Fruit fly (Drosophila melanogaster) whole organism, embryonic: ENCODE measurements around the gene ATPsyngamma.

Experiments
- Awh ChIP-seq: fragments of 200-800 bp; sonication (Bioruptor generic); IDR thresholded peaks from 2 replicates; pipeline ENCODE4, ENCODE4 v1.3.6; 2022; ENCODE audit warnings: missing biosample characterization, missing genetic modification characterization
- B-H1 ChIP-seq: fragments of 200-800 bp; sonication (Bioruptor generic); IDR thresholded peaks from 3 replicates; pipeline ENCODE4 v1.3.6; 2022; ENCODE audit warnings: missing biosample characterization, missing genetic modification characterization
- CG10321 ChIP-seq: fragments of 200-800 bp; sonication (Bioruptor generic); IDR thresholded peaks from 2 replicates; pipeline ENCODE4 v1.3.6; 2022; ENCODE audit warnings: missing biosample characterization, missing genetic modification characterization
- CG11560 ChIP-seq: fragments of 200-800 bp; sonication (Bioruptor generic); IDR thresholded peaks from 3 replicates; pipeline ENCODE4 v1.3.6; 2022; ENCODE audit warnings: missing biosample characterization, missing genetic modification characterization
- CG11695 ChIP-seq: fragments of 200-800 bp; sonication (Bioruptor generic); IDR thresholded peaks from 3 replicates; pipeline ENCODE4 v1.3.6; 2022; ENCODE audit warnings: missing biosample characterization, missing genetic modification characterization
- CG12299 ChIP-seq: fragments of 200-800 bp; sonication (Bioruptor generic); optimal IDR thresholded peaks from 2 replicates; lab custom pipeline; 2018; ENCODE audit warnings: missing biosample characterization, mild to moderate bottlenecking, missing genetic modification characterization
- CG15479 ChIP-seq: fragments of 200-800 bp; sonication (Bioruptor generic); optimal IDR thresholded peaks from 3 replicates; lab custom pipeline; 2019; ENCODE audit warnings: missing biosample characterization, mild to moderate bottlenecking, missing genetic modification characterization, moderate library complexity
- CG2116 ChIP-seq: fragments of 200-800 bp; sonication (Bioruptor generic); optimal IDR thresholded peaks from 3 replicates; lab custom pipeline; 2018; ENCODE audit warnings: missing biosample characterization, mild to moderate bottlenecking, missing genetic modification characterization
- CG30431 ChIP-seq: fragments of 200-800 bp; sonication (Bioruptor generic); optimal IDR thresholded peaks from 2 replicates; lab custom pipeline; 2017; ENCODE audit warnings: missing biosample characterization, missing genetic modification characterization
- CG32532 ChIP-seq: fragments of 200-800 bp; sonication (Bioruptor generic); IDR thresholded peaks from 2 replicates; pipeline ENCODE4 v1.3.6; 2022; ENCODE audit warnings: missing biosample characterization, missing genetic modification characterization
- CG34224 ChIP-seq: fragments of 200-800 bp; sonication (Bioruptor generic); IDR thresholded peaks from 3 replicates; pipeline ENCODE4 v1.3.6; 2022; ENCODE audit warnings: missing biosample characterization, missing genetic modification characterization; ENCODE audit not compliant: partially characterized antibody
- CG3726 ChIP-seq: fragments of 200-800 bp; sonication (Bioruptor generic); IDR thresholded peaks from 3 replicates; pipeline ENCODE4, ENCODE4 v1.3.6; 2022; ENCODE audit warnings: missing biosample characterization, missing genetic modification characterization
- CG42726 ChIP-seq: fragments of 200-800 bp; sonication (Bioruptor generic); IDR thresholded peaks from 2 replicates; pipeline ENCODE4 v1.3.6; 2022; ENCODE audit warnings: missing biosample characterization, missing genetic modification characterization; ENCODE audit not compliant: partially characterized antibody
- CG4328 ChIP-seq: fragments of 200-800 bp; sonication (Bioruptor generic); optimal IDR thresholded peaks from 3 replicates; lab custom pipeline; 2017; ENCODE audit warnings: missing biosample characterization, missing genetic modification reagents, missing genetic modification characterization
- CG4424 ChIP-seq: fragments of 200-800 bp; sonication (Bioruptor generic); optimal IDR thresholded peaks from 3 replicates; lab custom pipeline; 2016; ENCODE audit warnings: missing biosample characterization, missing genetic modification characterization
- CG4854 ChIP-seq: fragments of 200-800 bp; sonication (Bioruptor generic); optimal IDR thresholded peaks from 2 replicates; lab custom pipeline; 2016; ENCODE audit warnings: missing biosample characterization, missing genetic modification characterization, inconsistent platforms
- CG6765 ChIP-seq: fragments of 200-800 bp; sonication (Bioruptor generic); optimal IDR thresholded peaks from 3 replicates; lab custom pipeline; 2017; ENCODE audit warnings: missing biosample characterization, mild to moderate bottlenecking, missing genetic modification characterization
- CG6854 ChIP-seq: fragments of 200-800 bp; sonication (Bioruptor generic); optimal IDR thresholded peaks from 3 replicates; lab custom pipeline; 2017; ENCODE audit warnings: missing biosample characterization, mild to moderate bottlenecking, missing genetic modification characterization
- CG8281 ChIP-seq: fragments of 200-800 bp; sonication (Bioruptor generic); optimal IDR thresholded peaks from 2 replicates; lab custom pipeline; 2018; ENCODE audit warnings: missing biosample characterization, mild to moderate bottlenecking, missing genetic modification characterization, moderate library complexity
- Camta ChIP-seq: fragments of 200-800 bp; sonication (Bioruptor generic); optimal IDR thresholded peaks from 2 replicates; lab custom pipeline; 2016; ENCODE audit warnings: missing biosample characterization, missing genetic modification characterization
- Dfd ChIP-seq, 2 experiments: fragments of >200 bp; optimal IDR thresholded peaks; 2 replicates each; lab custom pipeline; 2017; ENCODE audit warnings: missing biosample characterization in 2 of 2, missing genetic modification characterization in 2 of 2
- Doc3 ChIP-seq: fragments of 200-800 bp; sonication (Bioruptor generic); IDR thresholded peaks from 3 replicates; pipeline ENCODE4 v1.3.6; 2022; ENCODE audit warnings: missing biosample characterization, missing genetic modification characterization; ENCODE audit not compliant: partially characterized antibody
- Ets65A ChIP-seq: fragments of 200-800 bp; sonication (Bioruptor generic); peaks from one replicate; lab custom pipeline; 2016; ENCODE audit warnings: missing biosample characterization, missing genetic modification characterization
- Fer2 ChIP-seq: fragments of 200-800 bp; sonication (Bioruptor generic); optimal IDR thresholded peaks from 2 replicates; lab custom pipeline; 2018; ENCODE audit warnings: missing biosample characterization, mild to moderate bottlenecking, missing genetic modification characterization, moderate library complexity
- GATAe ChIP-seq: fragments of 200-800 bp; sonication (Bioruptor generic); conservative IDR thresholded peaks from 2 replicates; pipeline ENCODE4 v1.3.6; 2022; ENCODE audit warnings: missing biosample characterization, missing genetic modification characterization
- Gsc ChIP-seq: fragments of 200-800 bp; sonication (Bioruptor generic); IDR thresholded peaks from 2 replicates; pipeline ENCODE4 v1.3.6; 2022; ENCODE audit warnings: missing biosample characterization, missing genetic modification characterization
- Hr78 ChIP-seq, 2 experiments: fragments of 200-800 bp in 1 of 2; fragments of >200 bp in 1 of 2; sonication (Bioruptor generic) in 1 of 2; optimal IDR thresholded peaks; 2 replicates each; lab custom pipeline; 2017 to 2019; ENCODE audit warnings: missing biosample characterization in 2 of 2, missing genetic modification characterization in 2 of 2, mild to moderate bottlenecking in 1 of 2, moderate library complexity in 1 of 2
- Lhr ChIP-seq: fragments of 200-800 bp; sonication (Bioruptor generic); optimal IDR thresholded peaks from 3 replicates; lab custom pipeline; 2017; ENCODE audit warnings: mild to moderate bottlenecking, missing biosample characterization, missing genetic modification reagents, missing genetic modification characterization
- NFAT ChIP-seq: fragments of 200-800 bp; sonication (Bioruptor generic); IDR thresholded peaks from 2 replicates; pipeline ENCODE4 v1.3.6; 2022; ENCODE audit warnings: missing biosample characterization, missing genetic modification characterization
- NK7.1 ChIP-seq: fragments of 200-800 bp; sonication (Bioruptor generic); optimal IDR thresholded peaks from 3 replicates; lab custom pipeline; 2016; ENCODE audit warnings: missing biosample characterization, missing genetic modification characterization
- Nf-YA ChIP-seq: fragments of 200-800 bp; sonication (Bioruptor generic); IDR thresholded peaks from 2 replicates; pipeline ENCODE4 v1.3.6; 2022; ENCODE audit warnings: missing biosample characterization, missing genetic modification characterization
- PHDP ChIP-seq: fragments of 200-800 bp; sonication (Bioruptor generic); optimal IDR thresholded peaks from 3 replicates; lab custom pipeline; 2018; ENCODE audit warnings: missing biosample characterization, mild to moderate bottlenecking, missing genetic modification characterization, moderate library complexity
- Pdp1 ChIP-seq, 2 experiments: fragments of 200-800 bp; sonication (Bioruptor generic); optimal IDR thresholded peaks; 3 replicates each; lab custom pipeline; 2016; ENCODE audit warnings: missing biosample characterization in 2 of 2, missing genetic modification characterization in 2 of 2, mild to moderate bottlenecking in 1 of 2, moderate library complexity in 1 of 2
- Ssrp ChIP-seq: fragments of 200-800 bp; sonication (Bioruptor generic); optimal IDR thresholded peaks from 2 replicates; lab custom pipeline; 2018; ENCODE audit warnings: missing biosample characterization, mild to moderate bottlenecking, missing genetic modification characterization, moderate library complexity
- ac ChIP-seq: fragments of 200-800 bp; sonication (Bioruptor generic); optimal IDR thresholded peaks from 3 replicates; lab custom pipeline; 2017; ENCODE audit warnings: missing biosample characterization, mild to moderate bottlenecking, missing genetic modification characterization
- az2 ChIP-seq: fragments of 200-800 bp; sonication (Bioruptor generic); optimal IDR thresholded peaks from 3 replicates; lab custom pipeline; 2016; ENCODE audit warnings: missing biosample characterization, missing genetic modification characterization
- chinmo ChIP-seq: fragments of 200-800 bp; sonication (Bioruptor generic); IDR thresholded peaks from 4 replicates; pipeline ENCODE4 v1.3.6; 2022; ENCODE audit warnings: missing biosample characterization, missing genetic modification characterization; ENCODE audit not compliant: partially characterized antibody
- croc ChIP-seq: fragments of 200-800 bp; sonication (Bioruptor generic); conservative IDR thresholded peaks from 3 replicates; pipeline ENCODE4 v1.3.6; 2022; ENCODE audit warnings: missing biosample characterization, missing genetic modification characterization
- dm ChIP-seq: fragments of 200-800 bp; sonication (Bioruptor generic); optimal IDR thresholded peaks from 3 replicates; lab custom pipeline; 2016; ENCODE audit warnings: missing biosample characterization, missing genetic modification characterization
- fd64A ChIP-seq: fragments of 200-800 bp; sonication (Bioruptor generic); optimal IDR thresholded peaks from 3 replicates; lab custom pipeline; 2018; ENCODE audit warnings: missing biosample characterization, mild to moderate bottlenecking, missing genetic modification characterization
- gsb ChIP-seq: fragments of 200-800 bp; sonication (Bioruptor generic); IDR thresholded peaks from 2 replicates; pipeline ENCODE4 v1.3.6; 2022; ENCODE audit warnings: missing biosample characterization, missing genetic modification characterization
- inv ChIP-seq: fragments of 200-800 bp; sonication (Bioruptor generic); IDR thresholded peaks from 2 replicates; pipeline ENCODE4 v1.3.6; 2022; ENCODE audit warnings: missing biosample characterization, missing genetic modification characterization; ENCODE audit not compliant: partially characterized antibody
- peb ChIP-seq: fragments of 200-800 bp; sonication (Bioruptor generic); IDR thresholded peaks from 2 replicates; pipeline ENCODE4 v1.3.6; 2022; ENCODE audit warnings: missing biosample characterization, missing genetic modification characterization
- pfk ChIP-seq: fragments of 200-800 bp; sonication (Bioruptor generic); optimal IDR thresholded peaks from 2 replicates; lab custom pipeline; 2018; ENCODE audit warnings: missing biosample characterization, mild to moderate bottlenecking, missing genetic modification characterization, moderate library complexity
- phol ChIP-seq: fragments of 200-800 bp; sonication (Bioruptor generic); optimal IDR thresholded peaks from 3 replicates; lab custom pipeline; 2018; ENCODE audit warnings: missing biosample characterization, mild to moderate bottlenecking, missing genetic modification characterization, moderate library complexity
- repo ChIP-seq: fragments of 200-800 bp; sonication (Bioruptor generic); optimal IDR thresholded peaks from 2 replicates; lab custom pipeline; 2016; ENCODE audit warnings: missing biosample characterization, missing genetic modification characterization
- tap ChIP-seq: fragments of 200-800 bp; optimal IDR thresholded peaks from 3 replicates; lab custom pipeline; 2019; ENCODE audit warnings: missing biosample characterization, mild to moderate bottlenecking, missing genetic modification characterization, moderate library complexity
- trh ChIP-seq: fragments of 200-800 bp; sonication (Bioruptor generic); optimal IDR thresholded peaks from 2 replicates; lab custom pipeline; 2016; ENCODE audit warnings: missing biosample characterization, missing genetic modification characterization
- tup ChIP-seq: fragments of 200-800 bp; sonication (Bioruptor generic); optimal IDR thresholded peaks from 2 replicates; lab custom pipeline; 2016; ENCODE audit warnings: missing biosample characterization, mild to moderate bottlenecking, missing genetic modification characterization, moderate library complexity
- vfl ChIP-seq: fragments of 200-800 bp; sonication (Bioruptor generic); optimal IDR thresholded peaks from 2 replicates; lab custom pipeline; 2016; ENCODE audit warnings: missing biosample characterization, missing genetic modification characterization
- zen2 ChIP-seq: fragments of 200-800 bp; sonication (Bioruptor generic); IDR thresholded peaks from 3 replicates; pipeline ENCODE4 v1.3.6; 2022; ENCODE audit warnings: missing biosample characterization, missing genetic modification characterization; ENCODE audit not compliant: partially characterized antibody

Gene ATPsyngamma

dm6 chr3R:29737891-29738290 is 11.1 kb downstream of the ATPsyngamma start, which contains the start of gene Gnpnat (continued):
- TF ChIP-seq Doc3 (GFP tag; lab: Robert Waterston, UW) (no peak), zen2 (GFP tag; lab: Robert Waterston, UW) (no peak), Lhr (GFP tag; lab: Kevin White, UChicago) (no peak), NK7.1 (GFP tag; lab: Kevin White, UChicago) (no peak), Awh (GFP tag; lab: Robert Waterston, UW) (no peak), dm (no peak), Gsc (GFP tag; lab: Robert Waterston, UW) (no peak), CG4424 (peak; percentile 37), CG34224 (no peak), GATAe (GFP tag; lab: Robert Waterston, UW) (no peak), Pdp1 (GFP tag; optimal IDR thresholded peaks at IDR 0.05; lab: Kevin White, UChicago) (peak; percentile 17 to 32), az2 (GFP tag; lab: Kevin White, UChicago) (peak; percentile 25), B-H1 (GFP tag; lab: Robert Waterston, UW) (no peak), pfk (GFP tag; lab: Kevin White, UChicago) (no peak), Nf-YA (GFP tag; lab: Robert Waterston, UW) (no peak), NFAT (GFP tag; lab: Robert Waterston, UW) (no peak), CG10321 (GFP tag; lab: Robert Waterston, UW) (no peak), repo (GFP tag; lab: Kevin White, UChicago) (no peak), PHDP (tag; lab: Kevin White, UChicago) (peak; percentile 67), croc (no peak), Camta (GFP tag; lab: Kevin White, UChicago) (no peak), Ets65A (GFP tag; lab: Kevin White, UChicago) (no peak), CG42726 (GFP tag; lab: Robert Waterston, UW) (no peak), Hr78 (GFP tag; optimal IDR thresholded peaks at IDR 0.05; lab: Kevin White, UChicago) (no peak), CG12299 (tag; lab: Kevin White, UChicago) (no peak), CG6765 (no peak), CG4854 (no peak), CG6854 (GFP tag; lab: Kevin White, UChicago) (peak; percentile 29), CG2116 (GFP tag; lab: Kevin White, UChicago) (peak; percentile 4), CG8281 (tag; lab: Kevin White, UChicago) (no peak), Ssrp (tag; lab: Kevin White, UChicago) (peak; percentile 39), tap (tag; lab: Kevin White, UChicago) (no peak), phol (tag; lab: Kevin White, UChicago) (peak; percentile 63), Fer2 (no peak), chinmo (GFP tag; lab: Robert Waterston, UW) (no peak), vfl (GFP tag; lab: Kevin White, UChicago) (no peak), CG15479 (GFP tag; lab: Kevin White, UChicago) (no peak), gsb (GFP tag; lab: Robert Waterston, UW) (no peak), trh (GFP tag; lab: Kevin White, UChicago) (no peak), tup (GFP tag; lab: Kevin White, UChicago) (no peak), inv (no peak), CG30431 (peak; percentile 5), CG11695 (GFP tag; lab: Robert Waterston, UW) (no peak), CG3726 (no peak), peb (GFP tag; lab: Robert Waterston, UW) (no peak), CG32532 (GFP tag; lab: Robert Waterston, UW) (no peak), CG4328 (no peak), fd64A (GFP tag; lab: Kevin White, UChicago) (no peak), CG11560 (tag; lab: Robert Waterston, UW) (no peak), Dfd (GFP tag; optimal IDR thresholded peaks at IDR 0.05; lab: Kevin White, UChicago) (no peak), ac (no peak)
